Worm (Caenorhabditis elegans) whole organism, L1 larva: ENCODE data around the gene cif-1.

Experiments used
- C04F5.9 ChIP-seq: sonication (generic microtip); optimal IDR thresholded peaks from 2 replicates; lab custom pipeline; 2016; ENCODE audit warnings: missing genetic modification characterization, missing compliant biosample characterization
- C16A3.4 ChIP-seq: fragments of 150-350 bp; optimal IDR thresholded peaks from 2 replicates; lab custom pipeline; 2014; ENCODE audit warnings: missing biosample characterization, missing genetic modification characterization
- C34B4.2 ChIP-seq: sonication (generic microtip); optimal IDR thresholded peaks from 2 replicates; lab custom pipeline; 2017; ENCODE audit warnings: mild to moderate bottlenecking, missing genetic modification characterization, missing compliant biosample characterization
- Y116A8C.19 ChIP-seq: sonication (generic microtip); optimal IDR thresholded peaks from 2 replicates; lab custom pipeline; 2016; ENCODE audit warnings: missing compliant biosample characterization, missing genetic modification characterization, borderline replicate concordance
- alr-1 ChIP-seq: fragments of 200-800 bp; sonication (Bioruptor generic); optimal IDR thresholded peaks from 2 replicates; lab custom pipeline; 2018; ENCODE audit warnings: borderline replicate concordance, mild to moderate bottlenecking, missing genetic modification characterization, missing compliant biosample characterization
- ama-1 ChIP-seq: fragments of 150-350 bp; optimal IDR thresholded peaks from 2 replicates; lab custom pipeline; 2014
- ceh-63 ChIP-seq: fragments of 200-800 bp; sonication (Bioruptor generic); optimal IDR thresholded peaks from 2 replicates; lab custom pipeline; 2018; ENCODE audit warnings: mild to moderate bottlenecking, missing genetic modification characterization, missing compliant biosample characterization
- ceh-8 ChIP-seq: fragments of 200-800 bp; sonication (Bioruptor generic); optimal IDR thresholded peaks from 2 replicates; lab custom pipeline; 2018; ENCODE audit warnings: mild to moderate bottlenecking, missing genetic modification characterization, moderate library complexity, missing compliant biosample characterization
- ceh-82 ChIP-seq, 3 experiments: fragments of 150-350 bp in 1 of 3; sonication (generic microtip) in 2 of 3; optimal IDR thresholded peaks; 2 replicates each; lab custom pipeline; 2014 to 2017; ENCODE audit warnings: missing biosample characterization in 3 of 3, missing genetic modification characterization in 3 of 3
- ceh-88 ChIP-seq: fragments of 200-800 bp; sonication (Bioruptor generic); IDR thresholded peaks from 2 replicates; pipeline ENCODE4 v1.3.6; 2022; ENCODE audit warnings: missing genetic modification characterization, missing compliant biosample characterization
- ceh-90 ChIP-seq: sonication (generic microtip); optimal IDR thresholded peaks from 2 replicates; lab custom pipeline; 2016; ENCODE audit warnings: missing genetic modification characterization, missing compliant biosample characterization
- ces-1 ChIP-seq: fragments of 150-350 bp; optimal IDR thresholded peaks from 2 replicates; lab custom pipeline; 2014; ENCODE audit warnings: missing biosample characterization, missing genetic modification reagents, missing genetic modification characterization
- dpl-1 ChIP-seq, 3 experiments: fragments of 150-350 bp in 2 of 3; sonication (generic microtip) in 1 of 3; optimal IDR thresholded peaks; 2 replicates each; lab custom pipeline; 2014 to 2017; ENCODE audit warnings: missing biosample characterization in 3 of 3, missing genetic modification characterization in 3 of 3, missing genetic modification reagents in 3 of 3
- dsc-1 ChIP-seq: sonication (generic microtip); optimal IDR thresholded peaks from 2 replicates; lab custom pipeline; 2016; ENCODE audit warnings: mild to moderate bottlenecking, missing genetic modification characterization, missing compliant biosample characterization
- efl-1 ChIP-seq, 4 experiments: fragments of 150-350 bp; optimal IDR thresholded peaks in 3 of 4; peaks in 1 of 4; 1 replicate in 1 of 4; 2 replicates in 3 of 4; lab custom pipeline; 2014; ENCODE audit warnings: missing biosample characterization in 2 of 4, missing genetic modification characterization in 2 of 4, missing genetic modification reagents in 2 of 4
- egl-13 ChIP-seq: sonication (generic microtip); optimal IDR thresholded peaks from 2 replicates; lab custom pipeline; 2016; ENCODE audit warnings: missing genotype, missing genetic modification reagents, missing genetic modification characterization, missing compliant biosample characterization
- egl-27 ChIP-seq, 2 experiments: fragments of 150-350 bp in 1 of 2; sonication (generic microtip); optimal IDR thresholded peaks; 3 replicates each; lab custom pipeline; 2017 to 2018; ENCODE audit warnings: missing biosample characterization in 2 of 2, missing genetic modification characterization in 2 of 2, missing genetic modification reagents in 2 of 2
- elt-2 ChIP-seq: sonication (generic microtip); optimal IDR thresholded peaks from 2 replicates; lab custom pipeline; 2016; ENCODE audit warnings: missing genetic modification characterization, mild to moderate bottlenecking, inconsistent platforms, missing compliant biosample characterization, missing genetic modification reagents
- elt-3 ChIP-seq, 6 experiments: fragments of 150-350 bp in 1 of 6; sonication (generic microtip); optimal IDR thresholded peaks; 2 replicates each; lab custom pipeline; 2017 to 2018; ENCODE audit warnings: missing biosample characterization in 6 of 6, missing genetic modification characterization in 6 of 6, inconsistent platforms in 1 of 6
- ets-5 ChIP-seq: fragments of 200-800 bp; sonication (Bioruptor generic); IDR thresholded peaks from 2 replicates; pipeline ENCODE4 v1.3.6; 2022; ENCODE audit warnings: missing genetic modification characterization, missing compliant biosample characterization
- fkh-10 ChIP-seq: sonication (generic microtip); optimal IDR thresholded peaks from 2 replicates; lab custom pipeline; 2017; ENCODE audit warnings: missing biosample characterization, missing genetic modification reagents, missing genetic modification characterization
- hlh-4 ChIP-seq: sonication (generic microtip); optimal IDR thresholded peaks from 2 replicates; lab custom pipeline; 2016; ENCODE audit warnings: mild to moderate bottlenecking, missing genetic modification characterization, missing compliant biosample characterization
- hpl-2 ChIP-seq: fragments of 150-350 bp; optimal IDR thresholded peaks from 2 replicates; lab custom pipeline; 2014; ENCODE audit warnings: missing biosample characterization, missing genetic modification reagents, missing genetic modification characterization
- irx-1 ChIP-seq: sonication (generic microtip); optimal IDR thresholded peaks from 2 replicates; lab custom pipeline; 2016; ENCODE audit warnings: missing genetic modification characterization, missing compliant biosample characterization
- isw-1 ChIP-seq: fragments of 200-800 bp; sonication (Bioruptor generic); IDR thresholded peaks from 2 replicates; pipeline ENCODE4 v1.3.6; 2022; ENCODE audit warnings: missing genetic modification characterization, missing compliant biosample characterization
- jun-1 ChIP-seq: fragments of 150-350 bp; optimal IDR thresholded peaks from 2 replicates; lab custom pipeline; 2014; ENCODE audit warnings: missing biosample characterization, missing genetic modification reagents, missing genetic modification characterization
- lin-14 ChIP-seq: fragments of 200-800 bp; sonication (Bioruptor generic); optimal IDR thresholded peaks from 2 replicates; lab custom pipeline; 2018; ENCODE audit warnings: mild to moderate bottlenecking, missing genetic modification characterization, moderate library complexity, missing compliant biosample characterization
- lin-39 ChIP-seq: fragments of 150-350 bp; optimal IDR thresholded peaks from 2 replicates; lab custom pipeline; 2014; ENCODE audit warnings: missing biosample characterization, missing genetic modification reagents, missing genetic modification characterization
- lsy-2 ChIP-seq, 2 experiments: fragments of 150-350 bp; optimal IDR thresholded peaks; 2 replicates each; lab custom pipeline; 2014; ENCODE audit warnings: missing biosample characterization in 2 of 2, missing genetic modification characterization in 2 of 2
- mab-9 ChIP-seq: fragments of 200-800 bp; sonication (Bioruptor generic); IDR thresholded peaks from 2 replicates; pipeline ENCODE4 v1.3.6; 2022; ENCODE audit warnings: missing genetic modification reagents, missing genetic modification characterization, missing compliant biosample characterization
- mdl-1 ChIP-seq, 2 experiments: fragments of 150-350 bp; optimal IDR thresholded peaks; 2 replicates each; lab custom pipeline; 2014 to 2017; ENCODE audit warnings: missing biosample characterization in 2 of 2, missing genetic modification characterization in 2 of 2, inconsistent platforms in 1 of 2
- nhr-11 ChIP-seq: fragments of 150-350 bp; optimal IDR thresholded peaks from 2 replicates; lab custom pipeline; 2014; ENCODE audit warnings: missing biosample characterization, missing genetic modification characterization
- nhr-19 ChIP-seq: fragments of 200-800 bp; sonication (Bioruptor generic); conservative IDR thresholded peaks from 2 replicates; pipeline ENCODE4 v1.3.6; 2022; ENCODE audit warnings: missing genetic modification characterization, missing compliant biosample characterization
- nhr-237 ChIP-seq: fragments of 150-350 bp; optimal IDR thresholded peaks from 2 replicates; lab custom pipeline; 2014; ENCODE audit warnings: missing biosample characterization, missing genetic modification characterization
- nhr-77 ChIP-seq: fragments of 150-350 bp; optimal IDR thresholded peaks from 2 replicates; lab custom pipeline; 2014; ENCODE audit warnings: missing biosample characterization, missing genetic modification characterization
- nhr-85 ChIP-seq: sonication (generic microtip); peaks from one replicate; lab custom pipeline; 2016; ENCODE audit warnings: missing genetic modification characterization, inconsistent platforms, missing compliant biosample characterization
- nhr-90 ChIP-seq: sonication (generic microtip); optimal IDR thresholded peaks from 2 replicates; lab custom pipeline; 2016; ENCODE audit warnings: mild to moderate bottlenecking, missing genetic modification characterization, missing compliant biosample characterization; ENCODE audit not compliant: poor library complexity
- pag-3 ChIP-seq: sonication (generic microtip); optimal IDR thresholded peaks from 2 replicates; lab custom pipeline; 2017; ENCODE audit warnings: missing genetic modification characterization, mild to moderate bottlenecking, missing compliant biosample characterization, antibody characterized with exemption, borderline replicate concordance; ENCODE audit not compliant: insufficient read depth
- pax-3 ChIP-seq: fragments of 200-800 bp; sonication (Bioruptor generic); optimal IDR thresholded peaks from 2 replicates; lab custom pipeline; 2018; ENCODE audit warnings: mild to moderate bottlenecking, missing genetic modification characterization, moderate library complexity, missing compliant biosample characterization
- rnt-1 ChIP-seq: sonication (generic microtip); optimal IDR thresholded peaks from 2 replicates; lab custom pipeline; 2016; ENCODE audit warnings: mild to moderate bottlenecking, missing genetic modification characterization, moderate library complexity, missing compliant biosample characterization
- skn-1 ChIP-seq: fragments of 150-350 bp; optimal IDR thresholded peaks from 2 replicates; lab custom pipeline; 2014; ENCODE audit warnings: missing biosample characterization, missing genetic modification characterization
- snpc-4 ChIP-seq: fragments of 150-350 bp; optimal IDR thresholded peaks from 2 replicates; lab custom pipeline; 2014; ENCODE audit warnings: missing biosample characterization, missing genetic modification characterization
- snu-23 ChIP-seq: sonication (generic microtip); optimal IDR thresholded peaks from 2 replicates; lab custom pipeline; 2016; ENCODE audit warnings: missing genetic modification characterization, missing compliant biosample characterization
- swsn-7 ChIP-seq: sonication (generic microtip); optimal IDR thresholded peaks from 2 replicates; lab custom pipeline; 2016; ENCODE audit warnings: missing genetic modification characterization, missing compliant biosample characterization
- unc-62 ChIP-seq: fragments of 150-350 bp; optimal IDR thresholded peaks from 2 replicates; lab custom pipeline; 2014; ENCODE audit warnings: missing biosample characterization, missing genetic modification reagents, missing genetic modification characterization
- unc-86 ChIP-seq: sonication (generic microtip); optimal IDR thresholded peaks from 2 replicates; lab custom pipeline; 2016; ENCODE audit warnings: missing genetic modification characterization, missing compliant biosample characterization
- unc-98 ChIP-seq: fragments of 200-800 bp; sonication (Bioruptor generic); IDR thresholded peaks from 2 replicates; pipeline ENCODE4 v1.3.6; 2022; ENCODE audit warnings: missing genetic modification characterization, missing compliant biosample characterization
- zip-4 ChIP-seq: fragments of 200-800 bp; sonication (Bioruptor generic); optimal IDR thresholded peaks from 2 replicates; lab custom pipeline; 2018; ENCODE audit warnings: mild to moderate bottlenecking, missing genetic modification characterization, moderate library complexity, missing compliant biosample characterization
- ztf-11 ChIP-seq, 2 experiments: sonication (generic microtip); optimal IDR thresholded peaks; 2 replicates each; lab custom pipeline; 2016 to 2017; ENCODE audit warnings: missing genetic modification characterization in 2 of 2, missing biosample characterization in 1 of 2, missing compliant biosample characterization in 1 of 2
- ztf-4 ChIP-seq: fragments of 150-350 bp; optimal IDR thresholded peaks from 2 replicates; lab custom pipeline; 2014; ENCODE audit warnings: missing biosample characterization, missing genetic modification characterization

cif-1 gene

ce11 chrIV:4745422-4745821 is 34.9 kb upstream of the cif-1 start, which contains the start of gene timm-17B.1 (continued):
- TF ChIP-seq nhr-85 (tag; lab: Kevin White, UChicago) = peak; percentile 79
- TF ChIP-seq hpl-2 (GFP tag; lab: Kevin White, UChicago) = peak; percentile 36
- TF ChIP-seq egl-27 (tag; optimal IDR thresholded peaks at IDR 0.05; lab: Kevin White, UChicago) = no peak
- peak; percentile 82 for TF ChIP-seq nhr-19 (GFP tag; lab: Robert Waterston, UW)
- no peak for TF ChIP-seq zip-4
- peak; percentile 80 for TF ChIP-seq rnt-1
- TF ChIP-seq C16A3.4 (tag; lab: Kevin White, UChicago) = peak; percentile 79
- TF ChIP-seq ceh-88 (GFP tag; lab: Robert Waterston, UW) = no peak
- no peak for TF ChIP-seq Y116A8C.19 (tag; lab: Kevin White, UChicago)
- TF ChIP-seq pax-3 (tag; lab: Kevin White, UChicago) = no peak
- TF ChIP-seq mdl-1 (tag; optimal IDR thresholded peaks at IDR 0.05; lab: Kevin White, UChicago) = peak in 1 of 2 experiments; percentile 56
- no peak for TF ChIP-seq unc-62
- no peak for TF ChIP-seq ceh-8
- peak; percentile 71 to 79 for TF ChIP-seq efl-1 (optimal IDR thresholded peaks at IDR 0.05; lab: Kevin White, UChicago)
- TF ChIP-seq efl-1 (GFP tag; optimal IDR thresholded peaks at IDR 0.05 in 1 of 2; lab: Kevin White, UChicago) = peak; percentile 76 to 97
- peak; percentile 48 for TF ChIP-seq unc-86 (tag; lab: Kevin White, UChicago)
- peak in 1 of 2 experiments; percentile 44 for TF ChIP-seq ztf-11 (tag; optimal IDR thresholded peaks at IDR 0.05; lab: Kevin White, UChicago)
- no peak for TF ChIP-seq ces-1 (GFP tag; lab: Kevin White, UChicago)
- peak; percentile 96 for TF ChIP-seq lsy-2 (tag; optimal IDR thresholded peaks at IDR 0.05; lab: Kevin White, UChicago)
- TF ChIP-seq ztf-4 = peak; percentile 35
- TF ChIP-seq ceh-90 (tag; lab: Kevin White, UChicago) = peak; percentile 34
- peak; percentile 5 for TF ChIP-seq C04F5.9 (tag; lab: Kevin White, UChicago)
- no peak for TF ChIP-seq C34B4.2 (tag; lab: Kevin White, UChicago)
- TF ChIP-seq irx-1 = peak; percentile 69
- peak; percentile 39 for TF ChIP-seq jun-1 (tag; lab: Kevin White, UChicago)
- no peak for TF ChIP-seq unc-98 (GFP tag; lab: Robert Waterston, UW)
- no peak for TF ChIP-seq pag-3 (tag; lab: Kevin White, UChicago)
- TF ChIP-seq dpl-1 (GFP tag; optimal IDR thresholded peaks at IDR 0.05; lab: Kevin White, UChicago) = peak; percentile 73 to 81 (median 81)
- peak; percentile 83 for TF ChIP-seq snu-23 (GFP tag; lab: Kevin White, UChicago)
- peak; percentile 72 to 79 (median 78) for TF ChIP-seq ceh-82 (tag; optimal IDR thresholded peaks at IDR 0.05; lab: Kevin White, UChicago)
- no peak for TF ChIP-seq alr-1 (tag; lab: Kevin White, UChicago)
- TF ChIP-seq ama-1 = no peak
- peak; percentile 91 for TF ChIP-seq lin-39
- peak in 2 of 6 experiments; percentile 25 to 45 for TF ChIP-seq elt-3 (tag; optimal IDR thresholded peaks at IDR 0.05; lab: Kevin White, UChicago)
- peak; percentile 72 for TF ChIP-seq dsc-1 (tag; lab: Kevin White, UChicago)
- no peak for TF ChIP-seq fkh-10 (GFP tag; lab: Kevin White, UChicago)
- peak; percentile 82 for TF ChIP-seq swsn-7 (tag; lab: Kevin White, UChicago)
- TF ChIP-seq nhr-11 (tag; lab: Kevin White, UChicago) = peak; percentile 51
- peak; percentile 26 for TF ChIP-seq elt-2 (tag; lab: Kevin White, UChicago)
- no peak for TF ChIP-seq ceh-63 (GFP tag; lab: Kevin White, UChicago)
- TF ChIP-seq snpc-4 (tag; lab: Kevin White, UChicago) = peak; percentile 67
- TF ChIP-seq nhr-77 (tag; lab: Kevin White, UChicago) = peak; percentile 16
- TF ChIP-seq mab-9 (GFP tag; lab: Robert Waterston, UW) = 0 out of 2 replicates have a peak, but pooled peaks have one; percentile 40
- no peak for TF ChIP-seq nhr-237
- TF ChIP-seq ets-5 = no peak
- TF ChIP-seq isw-1 (GFP tag; lab: Robert Waterston, UW) = peak; percentile 75
- TF ChIP-seq skn-1 (tag; lab: Kevin White, UChicago) = peak; percentile 49
- TF ChIP-seq egl-13 (tag; lab: Kevin White, UChicago) = peak; percentile 58
- TF ChIP-seq nhr-90 (tag; lab: Kevin White, UChicago) = peak; percentile 76
- TF ChIP-seq hlh-4 (tag; lab: Kevin White, UChicago) = no peak
- no peak for TF ChIP-seq lin-14
